Worm (Caenorhabditis elegans) whole organism, L2 larva: ENCODE measurements around the gene tmem-218.

Experiments
- dmd-4 ChIP-seq: sonication (generic microtip); optimal IDR thresholded peaks from 2 replicates; lab custom pipeline; 2017; ENCODE audit warnings: missing biosample characterization, missing genetic modification characterization
- nhr-12 ChIP-seq: fragments of 150-350 bp; optimal IDR thresholded peaks from 2 replicates; lab custom pipeline; 2014; ENCODE audit warnings: missing biosample characterization, missing genetic modification characterization

DNA sequence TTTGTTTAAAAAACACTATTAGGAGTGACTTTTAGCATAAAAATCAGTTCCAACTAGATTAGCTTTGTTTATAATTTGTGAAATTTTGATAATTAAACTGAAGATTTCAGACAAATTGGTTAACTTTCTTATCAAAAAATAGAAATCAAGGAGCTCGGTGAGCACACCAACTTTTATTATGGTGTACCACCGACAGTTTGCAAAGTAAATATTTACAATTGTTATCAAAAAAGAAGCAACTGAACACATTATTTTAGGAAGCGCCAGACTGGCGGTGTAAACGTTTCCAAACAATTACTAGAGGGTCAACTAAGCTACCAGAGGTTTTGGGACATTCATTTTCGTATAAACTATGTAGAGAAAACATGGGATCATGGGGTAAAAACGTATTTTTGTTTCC, 12.0 kb upstream of the tmem-218 start:
- no peak for TF ChIP-seq nhr-12
- no peak for TF ChIP-seq dmd-4 (tag; lab: Kevin White, UChicago)
